Worm (Caenorhabditis elegans) whole organism, L1 larva: ENCODE data around the gene idpb-3.

ENCODE experiments used
- Y116A8C.19 ChIP-seq: sonication (generic microtip); optimal IDR thresholded peaks from 2 replicates; lab custom pipeline; 2016; ENCODE audit warnings: missing compliant biosample characterization, missing genetic modification characterization, borderline replicate concordance
- aha-1 ChIP-seq: fragments of 150-350 bp; optimal IDR thresholded peaks from 2 replicates; lab custom pipeline; 2014; ENCODE audit warnings: missing biosample characterization, missing genetic modification characterization
- alr-1 ChIP-seq: fragments of 200-800 bp; sonication (Bioruptor generic); optimal IDR thresholded peaks from 2 replicates; lab custom pipeline; 2018; ENCODE audit warnings: borderline replicate concordance, mild to moderate bottlenecking, missing genetic modification characterization, missing compliant biosample characterization
- aly-2 ChIP-seq: fragments of 150-350 bp; optimal IDR thresholded peaks from 2 replicates; lab custom pipeline; 2014; ENCODE audit warnings: missing biosample characterization, missing genetic modification characterization
- blmp-1 ChIP-seq: fragments of 150-350 bp; optimal IDR thresholded peaks from 2 replicates; lab custom pipeline; 2014; ENCODE audit warnings: missing biosample characterization, missing genetic modification characterization
- ceh-8 ChIP-seq: fragments of 200-800 bp; sonication (Bioruptor generic); optimal IDR thresholded peaks from 2 replicates; lab custom pipeline; 2018; ENCODE audit warnings: mild to moderate bottlenecking, missing genetic modification characterization, moderate library complexity, missing compliant biosample characterization
- ceh-82 ChIP-seq, 3 experiments: fragments of 150-350 bp in 1 of 3; sonication (generic microtip) in 2 of 3; optimal IDR thresholded peaks; 2 replicates each; lab custom pipeline; 2014 to 2017; ENCODE audit warnings: missing biosample characterization in 3 of 3, missing genetic modification characterization in 3 of 3
- dpl-1 ChIP-seq, 3 experiments: fragments of 150-350 bp in 2 of 3; sonication (generic microtip) in 1 of 3; optimal IDR thresholded peaks; 2 replicates each; lab custom pipeline; 2014 to 2017; ENCODE audit warnings: missing biosample characterization in 3 of 3, missing genetic modification characterization in 3 of 3, missing genetic modification reagents in 3 of 3
- efl-1 ChIP-seq, 4 experiments: fragments of 150-350 bp; optimal IDR thresholded peaks in 3 of 4; peaks in 1 of 4; 1 replicate in 1 of 4; 2 replicates in 3 of 4; lab custom pipeline; 2014; ENCODE audit warnings: missing biosample characterization in 2 of 4, missing genetic modification characterization in 2 of 4, missing genetic modification reagents in 2 of 4
- egl-13 ChIP-seq: sonication (generic microtip); optimal IDR thresholded peaks from 2 replicates; lab custom pipeline; 2016; ENCODE audit warnings: missing genotype, missing genetic modification reagents, missing genetic modification characterization, missing compliant biosample characterization
- egl-27 ChIP-seq, 2 experiments: fragments of 150-350 bp in 1 of 2; sonication (generic microtip); optimal IDR thresholded peaks; 3 replicates each; lab custom pipeline; 2017 to 2018; ENCODE audit warnings: missing biosample characterization in 2 of 2, missing genetic modification characterization in 2 of 2, missing genetic modification reagents in 2 of 2
- elt-2 ChIP-seq: sonication (generic microtip); optimal IDR thresholded peaks from 2 replicates; lab custom pipeline; 2016; ENCODE audit warnings: missing genetic modification characterization, mild to moderate bottlenecking, inconsistent platforms, missing compliant biosample characterization, missing genetic modification reagents
- elt-3 ChIP-seq, 6 experiments: fragments of 150-350 bp in 1 of 6; sonication (generic microtip); optimal IDR thresholded peaks; 2 replicates each; lab custom pipeline; 2017 to 2018; ENCODE audit warnings: missing biosample characterization in 6 of 6, missing genetic modification characterization in 6 of 6, inconsistent platforms in 1 of 6
- ets-5 ChIP-seq: fragments of 200-800 bp; sonication (Bioruptor generic); IDR thresholded peaks from 2 replicates; pipeline ENCODE4 v1.3.6; 2022; ENCODE audit warnings: missing genetic modification characterization, missing compliant biosample characterization
- fkh-4 ChIP-seq: sonication (generic microtip); optimal IDR thresholded peaks from 2 replicates; lab custom pipeline; 2016; ENCODE audit warnings: missing compliant biosample characterization, missing genetic modification characterization, borderline replicate concordance
- fkh-8 ChIP-seq: sonication (generic microtip); optimal IDR thresholded peaks from 2 replicates; lab custom pipeline; 2016; ENCODE audit warnings: mild to moderate bottlenecking, missing genetic modification characterization, missing compliant biosample characterization
- hlh-17 ChIP-seq: fragments of 200-800 bp; sonication (Bioruptor generic); optimal IDR thresholded peaks from 2 replicates; lab custom pipeline; 2018; ENCODE audit warnings: missing genetic modification characterization, mild to moderate bottlenecking, missing compliant biosample characterization, moderate library complexity, borderline replicate concordance
- isw-1 ChIP-seq: fragments of 200-800 bp; sonication (Bioruptor generic); IDR thresholded peaks from 2 replicates; pipeline ENCODE4 v1.3.6; 2022; ENCODE audit warnings: missing genetic modification characterization, missing compliant biosample characterization
- jun-1 ChIP-seq: fragments of 150-350 bp; optimal IDR thresholded peaks from 2 replicates; lab custom pipeline; 2014; ENCODE audit warnings: missing biosample characterization, missing genetic modification reagents, missing genetic modification characterization
- lin-13 ChIP-seq: fragments of 150-350 bp; optimal IDR thresholded peaks from 2 replicates; lab custom pipeline; 2014; ENCODE audit warnings: missing biosample characterization, missing genetic modification reagents, missing genetic modification characterization
- lin-14 ChIP-seq: fragments of 200-800 bp; sonication (Bioruptor generic); optimal IDR thresholded peaks from 2 replicates; lab custom pipeline; 2018; ENCODE audit warnings: mild to moderate bottlenecking, missing genetic modification characterization, moderate library complexity, missing compliant biosample characterization
- lin-35 ChIP-seq, 2 experiments: fragments of 150-350 bp; optimal IDR thresholded peaks; 2 replicates each; lab custom pipeline; 2014; ENCODE audit warnings: missing biosample characterization in 2 of 2, missing genetic modification characterization in 2 of 2, missing genetic modification reagents in 2 of 2
- lin-39 ChIP-seq: fragments of 150-350 bp; optimal IDR thresholded peaks from 2 replicates; lab custom pipeline; 2014; ENCODE audit warnings: missing biosample characterization, missing genetic modification reagents, missing genetic modification characterization
- mep-1 ChIP-seq: fragments of 150-350 bp; optimal IDR thresholded peaks from 2 replicates; lab custom pipeline; 2014; ENCODE audit warnings: missing biosample characterization, missing genetic modification characterization
- nhr-19 ChIP-seq: fragments of 200-800 bp; sonication (Bioruptor generic); conservative IDR thresholded peaks from 2 replicates; pipeline ENCODE4 v1.3.6; 2022; ENCODE audit warnings: missing genetic modification characterization, missing compliant biosample characterization
- nhr-237 ChIP-seq: fragments of 150-350 bp; optimal IDR thresholded peaks from 2 replicates; lab custom pipeline; 2014; ENCODE audit warnings: missing biosample characterization, missing genetic modification characterization
- nhr-28 ChIP-seq: fragments of 150-350 bp; optimal IDR thresholded peaks from 2 replicates; lab custom pipeline; 2014; ENCODE audit warnings: missing biosample characterization, missing genetic modification characterization
- nhr-76 ChIP-seq: sonication (generic microtip); optimal IDR thresholded peaks from 2 replicates; lab custom pipeline; 2017; ENCODE audit warnings: missing biosample characterization, missing genetic modification characterization
- nhr-77 ChIP-seq: fragments of 150-350 bp; optimal IDR thresholded peaks from 2 replicates; lab custom pipeline; 2014; ENCODE audit warnings: missing biosample characterization, missing genetic modification characterization
- nhr-85 ChIP-seq: sonication (generic microtip); peaks from one replicate; lab custom pipeline; 2016; ENCODE audit warnings: missing genetic modification characterization, inconsistent platforms, missing compliant biosample characterization
- rnt-1 ChIP-seq: sonication (generic microtip); optimal IDR thresholded peaks from 2 replicates; lab custom pipeline; 2016; ENCODE audit warnings: mild to moderate bottlenecking, missing genetic modification characterization, moderate library complexity, missing compliant biosample characterization
- sox-4 ChIP-seq: sonication (generic microtip); optimal IDR thresholded peaks from 2 replicates; lab custom pipeline; 2016; ENCODE audit warnings: missing genetic modification characterization, missing compliant biosample characterization
- sup-37 ChIP-seq: fragments of 200-800 bp; sonication (Bioruptor generic); optimal IDR thresholded peaks from 2 replicates; lab custom pipeline; 2018; ENCODE audit warnings: mild to moderate bottlenecking, missing genetic modification characterization, missing compliant biosample characterization
- tbx-2 ChIP-seq: sonication (generic microtip); optimal IDR thresholded peaks from 2 replicates; lab custom pipeline; 2016; ENCODE audit warnings: missing genetic modification characterization, missing compliant biosample characterization
- unc-130 ChIP-seq: fragments of 150-350 bp; optimal IDR thresholded peaks from 2 replicates; lab custom pipeline; 2017; ENCODE audit warnings: missing biosample characterization, missing genetic modification characterization, inconsistent platforms
- unc-30 ChIP-seq: sonication (generic microtip); optimal IDR thresholded peaks from 2 replicates; lab custom pipeline; 2017; ENCODE audit warnings: missing biosample characterization, missing genetic modification characterization
- unc-62 ChIP-seq: fragments of 150-350 bp; optimal IDR thresholded peaks from 2 replicates; lab custom pipeline; 2014; ENCODE audit warnings: missing biosample characterization, missing genetic modification reagents, missing genetic modification characterization
- xbp-1 ChIP-seq: sonication (generic microtip); optimal IDR thresholded peaks from 2 replicates; lab custom pipeline; 2016; ENCODE audit warnings: missing genetic modification characterization, missing compliant biosample characterization
- zip-4 ChIP-seq: fragments of 200-800 bp; sonication (Bioruptor generic); optimal IDR thresholded peaks from 2 replicates; lab custom pipeline; 2018; ENCODE audit warnings: mild to moderate bottlenecking, missing genetic modification characterization, moderate library complexity, missing compliant biosample characterization
- ztf-4 ChIP-seq: fragments of 150-350 bp; optimal IDR thresholded peaks from 2 replicates; lab custom pipeline; 2014; ENCODE audit warnings: missing biosample characterization, missing genetic modification characterization

The idpb-3 gene

DNA sequence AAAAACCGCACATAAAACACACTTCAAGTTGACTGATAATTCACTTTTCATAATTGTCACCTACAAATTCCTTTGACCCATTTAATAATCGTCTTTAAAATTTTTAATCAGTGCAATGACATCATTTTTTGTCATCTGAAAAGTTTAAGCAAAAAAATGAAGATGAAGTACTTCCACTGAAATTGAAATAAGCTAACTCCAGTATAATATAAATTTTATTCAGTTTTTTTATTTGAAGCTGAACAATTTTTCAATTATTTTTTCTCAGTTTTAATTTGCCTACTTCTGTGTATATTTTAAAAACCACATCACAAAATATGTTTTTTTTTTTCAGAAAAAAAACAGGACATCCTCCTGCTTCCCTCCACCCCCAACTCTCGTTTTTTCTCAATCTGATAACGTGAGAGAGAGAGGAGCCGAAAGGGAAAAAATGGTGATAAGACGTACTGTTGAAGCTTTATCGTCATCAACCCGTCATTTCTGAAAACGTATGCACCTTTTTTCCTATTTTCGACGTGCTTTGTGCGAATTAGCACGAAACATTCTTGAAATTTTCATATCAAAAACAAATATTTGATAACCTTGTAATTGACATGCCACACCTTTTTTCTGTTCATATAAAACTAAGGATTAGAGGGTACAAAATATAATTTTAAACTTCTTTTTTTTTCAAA is 2.3 kb upstream of the idpb-3 start, which contains the start of the genes C04G6.11 and mpk-2:
Gene C04G6.11 (minus strand): TSS at position 51 of the 674 bp plus-strand sequence.
Gene mpk-2 (plus strand): TSS at position 335 of the 674 bp plus-strand sequence.
- TF ChIP-seq egl-27 (tag; optimal IDR thresholded peaks at IDR 0.05; lab: Kevin White, UChicago) (no peak), lin-35 (GFP tag; optimal IDR thresholded peaks at IDR 0.05; lab: Kevin White, UChicago) (peak in 1 of 2 experiments; percentile 9), blmp-1 (tag; lab: Kevin White, UChicago) (peak; percentile 12), unc-30 (tag; lab: Kevin White, UChicago) (no peak), elt-2 (tag; lab: Kevin White, UChicago) (peak; percentile 95)

DNA sequence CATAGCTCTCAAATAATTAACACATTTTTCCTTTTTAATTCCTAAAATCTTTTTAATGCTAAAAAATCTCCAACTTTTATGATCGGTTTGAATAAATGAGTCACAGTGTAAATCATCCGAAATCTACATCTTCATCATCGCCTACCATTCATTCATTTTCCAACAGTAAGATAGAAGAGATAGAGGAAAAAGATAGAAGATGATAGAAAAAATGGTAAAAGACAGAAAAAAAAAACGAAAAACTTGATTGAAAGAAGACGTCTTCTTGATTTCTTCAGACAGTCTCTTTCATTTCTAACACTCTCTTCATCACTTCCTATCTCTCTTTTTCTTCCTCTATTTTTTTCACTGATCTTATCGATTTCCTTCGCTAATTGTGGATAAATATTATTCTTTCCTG is 1.6 kb upstream of the idpb-3 start:
- TF ChIP-seq lin-14 (peak; percentile 62), lin-35 (GFP tag; optimal IDR thresholded peaks at IDR 0.05; lab: Kevin White, UChicago) (no peak), nhr-85 (peak; percentile 81), nhr-19 (no peak), efl-1 (optimal IDR thresholded peaks at IDR 0.05; lab: Kevin White, UChicago) (no peak), efl-1 (GFP tag; optimal IDR thresholded peaks at IDR 0.05 in 1 of 2; lab: Kevin White, UChicago) (no peak), dpl-1 (GFP tag; optimal IDR thresholded peaks at IDR 0.05; lab: Kevin White, UChicago) (peak in 1 of 3 experiments; percentile 6), blmp-1 (tag; lab: Kevin White, UChicago) (peak; percentile 48)

DNA sequence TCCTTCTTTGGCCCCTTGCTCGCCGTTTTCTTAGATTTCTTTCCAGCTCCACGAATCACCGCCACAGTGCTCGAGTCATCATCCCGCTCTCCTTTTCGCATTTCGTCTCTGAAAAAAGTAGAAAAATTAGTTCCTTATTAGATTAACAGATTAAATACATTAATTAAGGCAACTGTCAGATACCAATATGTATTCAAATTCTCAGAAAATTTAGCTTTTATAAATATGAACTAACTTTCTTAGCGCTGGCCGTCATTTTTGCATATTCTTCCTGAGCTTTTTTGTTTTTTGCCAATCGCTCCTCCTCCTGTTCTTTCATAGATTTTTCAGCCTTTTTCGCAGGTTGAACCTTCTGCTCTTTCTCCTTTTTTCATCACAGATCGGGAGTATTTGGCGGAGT is 2.0 kb downstream of the idpb-3 start, which contains the start of gene C04G6.6:
Gene C04G6.6 (minus strand): TSS at position 101 of the 400 bp plus-strand sequence.
- no peak for TF ChIP-seq lin-13 (GFP tag; lab: Kevin White, UChicago)
- TF ChIP-seq efl-1 (optimal IDR thresholded peaks at IDR 0.05; lab: Kevin White, UChicago), result no peak
- no peak for TF ChIP-seq efl-1 (GFP tag; optimal IDR thresholded peaks at IDR 0.05 in 1 of 2; lab: Kevin White, UChicago)
- TF ChIP-seq ceh-82 (tag; optimal IDR thresholded peaks at IDR 0.05; lab: Kevin White, UChicago), result no peak
- no peak for TF ChIP-seq fkh-4 (tag; lab: Kevin White, UChicago)

DNA sequence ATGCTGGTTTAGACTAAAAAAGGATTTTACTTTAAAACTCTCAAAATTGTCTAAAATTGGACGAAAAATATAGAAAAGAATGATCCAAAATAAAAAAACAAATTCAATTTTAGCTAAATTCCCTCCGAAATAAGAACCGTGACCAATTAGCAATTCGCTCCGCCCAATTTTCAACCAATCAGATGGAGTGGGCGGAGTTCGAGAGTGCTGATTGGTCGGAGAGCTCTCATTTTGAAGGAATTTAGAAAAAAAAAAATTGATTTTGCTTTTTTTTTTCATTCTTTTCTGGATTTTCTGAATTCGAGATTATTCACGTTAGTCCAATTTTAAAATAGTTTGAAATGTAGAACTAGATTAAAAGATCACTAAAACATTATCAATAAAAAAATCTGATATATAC is 2.6 kb downstream of the idpb-3 start:
- TF ChIP-seq blmp-1 (tag; lab: Kevin White, UChicago), result no peak
- TF ChIP-seq nhr-28 (tag; lab: Kevin White, UChicago), result no peak
- no peak for TF ChIP-seq Y116A8C.19 (tag; lab: Kevin White, UChicago)
- no peak for TF ChIP-seq isw-1 (GFP tag; lab: Robert Waterston, UW)
- TF ChIP-seq rnt-1 (tag; lab: Kevin White, UChicago), result no peak
- no peak for TF ChIP-seq elt-2 (tag; lab: Kevin White, UChicago)
- TF ChIP-seq nhr-76, result no peak
- no peak for TF ChIP-seq nhr-77
- TF ChIP-seq egl-13 (tag; lab: Kevin White, UChicago), result no peak
- no peak for TF ChIP-seq ets-5 (GFP tag; lab: Robert Waterston, UW)
- TF ChIP-seq unc-62 (GFP tag; lab: Kevin White, UChicago), result no peak
- TF ChIP-seq fkh-8 (tag; lab: Kevin White, UChicago), result no peak
- TF ChIP-seq aly-2, result no peak
- no peak for TF ChIP-seq elt-3 (tag; optimal IDR thresholded peaks at IDR 0.05; lab: Kevin White, UChicago)
- TF ChIP-seq sox-4 (tag; lab: Kevin White, UChicago), result no peak
- TF ChIP-seq efl-1 (optimal IDR thresholded peaks at IDR 0.05; lab: Kevin White, UChicago), result no peak
- no peak for TF ChIP-seq efl-1 (GFP tag; optimal IDR thresholded peaks at IDR 0.05 in 1 of 2; lab: Kevin White, UChicago)
- no peak for TF ChIP-seq nhr-237 (tag; lab: Kevin White, UChicago)
- TF ChIP-seq sup-37 (GFP tag; lab: Kevin White, UChicago), result no peak

DNA sequence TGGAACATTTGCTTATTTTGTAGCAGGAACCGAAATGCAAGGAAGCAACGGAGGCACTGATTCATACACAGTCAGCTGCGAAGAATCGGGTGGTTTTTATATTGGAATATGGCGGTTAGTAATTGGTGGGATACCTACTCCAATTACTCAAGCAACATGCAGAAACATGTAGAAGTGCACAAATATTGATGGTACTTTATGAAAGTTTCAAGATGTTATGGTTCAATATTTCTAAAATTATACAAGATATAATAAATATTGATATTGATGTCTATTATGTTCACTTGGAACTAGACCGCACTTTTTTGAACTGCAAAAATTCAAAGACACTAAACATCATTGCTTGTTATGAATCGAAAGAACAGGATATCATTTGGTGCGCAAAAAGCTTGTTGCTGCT is 7.7 kb downstream of the idpb-3 start, which contains the start of gene C04G6.13:
Gene C04G6.13 (plus strand): TSS at position 301 of the 400 bp plus-strand sequence.
- TF ChIP-seq jun-1 (tag; lab: Kevin White, UChicago) (no peak), unc-130 (tag; lab: Kevin White, UChicago) (no peak), ceh-8 (no peak), hlh-17 (GFP tag; lab: Kevin White, UChicago) (no peak), ztf-4 (no peak), tbx-2 (tag; lab: Kevin White, UChicago) (no peak), aly-2 (no peak), alr-1 (no peak), unc-30 (tag; lab: Kevin White, UChicago) (no peak), lin-39 (tag; lab: Kevin White, UChicago) (no peak), zip-4 (no peak), aha-1 (tag; lab: Kevin White, UChicago) (no peak), mep-1 (tag; lab: Kevin White, UChicago) (no peak), lin-13 (GFP tag; lab: Kevin White, UChicago) (no peak), xbp-1 (tag; lab: Kevin White, UChicago) (no peak), sox-4 (tag; lab: Kevin White, UChicago) (no peak)
